Worm (Caenorhabditis elegans) whole organism, midembryonic: ENCODE measurements around the gene nlp-32.

Source experiments
- T22C8.4 ChIP-seq: fragments of 200-800 bp; sonication (Bioruptor generic); IDR thresholded peaks from 2 replicates; pipeline ENCODE4 v1.3.6; 2022; ENCODE audit warnings: missing genetic modification characterization, missing compliant biosample characterization
- cog-1 ChIP-seq: sonication (generic microtip); optimal IDR thresholded peaks from 2 replicates; lab custom pipeline; 2016; ENCODE audit warnings: missing genetic modification characterization, missing compliant biosample characterization
- flt-1 ChIP-seq: fragments of 200-800 bp; sonication (Bioruptor generic); IDR thresholded peaks from 2 replicates; pipeline ENCODE4 v1.3.6; 2022; ENCODE audit warnings: missing genetic modification characterization, missing compliant biosample characterization
- klf-2 ChIP-seq: fragments of 200-800 bp; sonication (Bioruptor generic); conservative IDR thresholded peaks from 2 replicates; pipeline ENCODE4 v1.3.6; 2022; ENCODE audit warnings: missing genetic modification reagents, missing genetic modification characterization, missing compliant biosample characterization
- ref-1 ChIP-seq: fragments of 200-800 bp; sonication (Bioruptor generic); conservative IDR thresholded peaks from 2 replicates; pipeline ENCODE4 v1.3.6; 2022; ENCODE audit warnings: missing genetic modification reagents, missing genetic modification characterization, missing compliant biosample characterization
- tab-1 ChIP-seq: fragments of 200-800 bp; sonication (Bioruptor generic); IDR thresholded peaks from 2 replicates; pipeline ENCODE4 v1.3.6; 2022; ENCODE audit warnings: missing genetic modification characterization, missing compliant biosample characterization
- ztf-23 ChIP-seq: fragments of 200-800 bp; sonication (Bioruptor generic); IDR thresholded peaks from 2 replicates; pipeline ENCODE4 v1.3.6; 2022; ENCODE audit warnings: missing genetic modification reagents, missing genetic modification characterization, missing compliant biosample characterization
- ztf-29 ChIP-seq: fragments of 200-800 bp; sonication (Bioruptor generic); IDR thresholded peaks from 2 replicates; pipeline ENCODE4 v1.3.6; 2022; ENCODE audit warnings: missing genetic modification reagents, missing genetic modification characterization, missing compliant biosample characterization

ce11 chrIII:475154-475553 is 11.2 kb downstream of the nlp-32 start, which contains the start of gene mat-3:
- TF ChIP-seq tab-1 (GFP tag; lab: Robert Waterston, UW) (no peak), ref-1 (no peak), cog-1 (tag; lab: Kevin White, UChicago) (no peak), flt-1 (GFP tag; lab: Robert Waterston, UW) (no peak), klf-2 (GFP tag; lab: Robert Waterston, UW) (no peak), ztf-29 (GFP tag; lab: Robert Waterston, UW) (no peak), ztf-23 (GFP tag; lab: Robert Waterston, UW) (no peak), T22C8.4 (GFP tag; lab: Robert Waterston, UW) (no peak)
